Fruit fly (Drosophila melanogaster) whole organism, adult: ENCODE measurements around the gene CG12420.

Experiments
- CG12768 ChIP-seq: fragments of 200-800 bp; sonication (Bioruptor generic); optimal IDR thresholded peaks from 2 replicates; lab custom pipeline; 2017; ENCODE audit warnings: missing biosample characterization, missing genetic modification characterization, mild to moderate bottlenecking, moderate library complexity, missing genetic modification reagents
- Hr96 ChIP-seq: fragments of 200-800 bp; sonication (Bioruptor generic); optimal IDR thresholded peaks from 2 replicates; lab custom pipeline; 2016; ENCODE audit warnings: missing biosample characterization, missing genetic modification characterization
- toe ChIP-seq: fragments of 200-800 bp; sonication (Bioruptor generic); optimal IDR thresholded peaks from 2 replicates; lab custom pipeline; 2016; ENCODE audit warnings: missing biosample characterization, missing genetic modification characterization

DNA sequence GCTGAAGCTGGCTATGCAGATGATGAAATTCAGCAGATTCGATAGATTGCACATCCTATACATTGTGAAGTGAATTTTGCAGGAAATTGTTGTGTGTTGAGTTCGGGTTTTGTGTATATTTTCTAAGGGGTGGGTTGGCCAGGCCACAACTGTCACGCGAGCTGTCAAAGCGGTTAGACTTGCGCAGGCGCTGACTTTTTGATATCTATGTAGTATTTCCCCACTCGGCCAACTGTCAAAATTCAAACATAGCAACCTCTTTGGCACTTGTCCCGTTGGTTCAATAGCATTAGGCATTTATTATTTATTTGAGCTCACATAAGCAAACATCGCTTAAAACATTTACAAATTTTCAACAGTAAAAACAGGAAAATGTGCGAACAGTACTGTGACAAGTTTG is 2.1 kb downstream of the CG12420 start, which contains the start of the genes CG12817 and CG34107:
- TF ChIP-seq toe (GFP tag; lab: Kevin White, UChicago), result no peak
- no peak for TF ChIP-seq Hr96 (GFP tag; lab: Kevin White, UChicago)
- TF ChIP-seq CG12768, result no peak
